Worm (Caenorhabditis elegans) whole organism, late embryonic: ENCODE results near the gene cdh-8.

Source experiments
- C08G9.2 ChIP-seq: sonication (generic microtip); optimal IDR thresholded peaks from 2 replicates; lab custom pipeline; 2016; ENCODE audit warnings: mild to moderate bottlenecking, missing genetic modification characterization, moderate library complexity, missing compliant biosample characterization
- C38D4.7 ChIP-seq: fragments of 200-800 bp; sonication (Bioruptor generic); optimal IDR thresholded peaks from 2 replicates; lab custom pipeline; 2018; ENCODE audit warnings: mild to moderate bottlenecking, missing genetic modification characterization, moderate library complexity, missing compliant biosample characterization
- F13H6.1 ChIP-seq: sonication (generic microtip); optimal IDR thresholded peaks from 2 replicates; lab custom pipeline; 2016; ENCODE audit warnings: missing genetic modification characterization, missing compliant biosample characterization
- K02D7.2 ChIP-seq: sonication (generic microtip); optimal IDR thresholded peaks from 2 replicates; lab custom pipeline; 2017; ENCODE audit warnings: mild to moderate bottlenecking, missing genetic modification characterization, missing compliant biosample characterization
- K09A11.1 ChIP-seq: sonication (generic microtip); optimal IDR thresholded peaks from 2 replicates; lab custom pipeline; 2017; ENCODE audit warnings: antibody characterized with exemption, mild to moderate bottlenecking, missing genetic modification characterization, missing compliant biosample characterization; ENCODE audit not compliant: insufficient read depth
- Y22D7AL.16 ChIP-seq: sonication (generic microtip); optimal IDR thresholded peaks from 2 replicates; lab custom pipeline; 2016; ENCODE audit warnings: missing genetic modification characterization, missing compliant biosample characterization
- ahr-1 ChIP-seq: sonication (generic microtip); optimal IDR thresholded peaks from 2 replicates; lab custom pipeline; 2016; ENCODE audit warnings: missing genetic modification characterization, missing compliant biosample characterization
- ama-1 ChIP-seq: fragments of 150-350 bp; optimal IDR thresholded peaks from 2 replicates; lab custom pipeline; 2014
- ceh-18 ChIP-seq: sonication (generic microtip); optimal IDR thresholded peaks from 2 replicates; lab custom pipeline; 2016; ENCODE audit warnings: missing genetic modification characterization, missing compliant biosample characterization
- ceh-19 ChIP-seq: fragments of 200-800 bp; sonication (Bioruptor generic); optimal IDR thresholded peaks from 2 replicates; lab custom pipeline; 2018; ENCODE audit warnings: mild to moderate bottlenecking, missing genetic modification characterization, missing compliant biosample characterization
- ceh-2 ChIP-seq: sonication (generic microtip); optimal IDR thresholded peaks from 2 replicates; lab custom pipeline; 2016; ENCODE audit warnings: missing genotype, missing genetic modification characterization, missing compliant biosample characterization
- ceh-24 ChIP-seq: sonication (generic microtip); optimal IDR thresholded peaks from 2 replicates; lab custom pipeline; 2016; ENCODE audit warnings: mild to moderate bottlenecking, missing genetic modification characterization, missing compliant biosample characterization
- ceh-30 ChIP-seq: fragments of 150-350 bp; optimal IDR thresholded peaks from 2 replicates; lab custom pipeline; 2014; ENCODE audit warnings: missing biosample characterization, missing genetic modification characterization
- ceh-31 ChIP-seq: sonication (generic microtip); optimal IDR thresholded peaks from 2 replicates; lab custom pipeline; 2016; ENCODE audit warnings: missing genetic modification characterization, missing compliant biosample characterization
- ceh-34 ChIP-seq: sonication (generic microtip); optimal IDR thresholded peaks from 2 replicates; lab custom pipeline; 2016; ENCODE audit warnings: mild to moderate bottlenecking, missing genetic modification characterization, missing compliant biosample characterization
- ceh-45 ChIP-seq: fragments of 200-800 bp; sonication (Bioruptor generic); IDR thresholded peaks from 2 replicates; pipeline ENCODE4 v1.3.6; 2022; ENCODE audit warnings: missing genetic modification reagents, missing genetic modification characterization, missing compliant biosample characterization
- ceh-48 ChIP-seq: sonication (generic microtip); optimal IDR thresholded peaks from 2 replicates; lab custom pipeline; 2016; ENCODE audit warnings: missing genetic modification characterization, inconsistent platforms, missing compliant biosample characterization
- ceh-6 ChIP-seq: fragments of 200-800 bp; sonication (Bioruptor generic); optimal IDR thresholded peaks from 2 replicates; lab custom pipeline; 2018; ENCODE audit warnings: mild to moderate bottlenecking, missing genetic modification characterization, missing compliant biosample characterization
- ceh-9 ChIP-seq: sonication (generic microtip); optimal IDR thresholded peaks from 2 replicates; lab custom pipeline; 2016; ENCODE audit warnings: mild to moderate bottlenecking, missing genetic modification characterization, inconsistent platforms, missing compliant biosample characterization
- che-1 ChIP-seq: sonication (generic microtip); optimal IDR thresholded peaks from 2 replicates; lab custom pipeline; 2016; ENCODE audit warnings: mild to moderate bottlenecking, missing genetic modification characterization, missing compliant biosample characterization
- dmd-4 ChIP-seq: sonication (generic microtip); optimal IDR thresholded peaks from 2 replicates; lab custom pipeline; 2016; ENCODE audit warnings: borderline replicate concordance, missing genetic modification characterization, missing compliant biosample characterization
- ets-4 ChIP-seq: sonication (generic microtip); optimal IDR thresholded peaks from 2 replicates; lab custom pipeline; 2016; ENCODE audit warnings: missing genetic modification characterization, missing compliant biosample characterization
- eyg-1 ChIP-seq: sonication (generic microtip); optimal IDR thresholded peaks from 2 replicates; lab custom pipeline; 2016; ENCODE audit warnings: missing genotype, missing genetic modification characterization, missing compliant biosample characterization
- fkh-6 ChIP-seq: sonication (generic microtip); optimal IDR thresholded peaks from 2 replicates; lab custom pipeline; 2016; ENCODE audit warnings: missing genetic modification characterization, missing compliant biosample characterization
- gmeb-2 ChIP-seq: sonication (generic microtip); optimal IDR thresholded peaks from 2 replicates; lab custom pipeline; 2016; ENCODE audit warnings: missing genetic modification characterization, inconsistent platforms, missing compliant biosample characterization
- hlh-13 ChIP-seq: fragments of 200-800 bp; sonication (Bioruptor generic); optimal IDR thresholded peaks from 2 replicates; lab custom pipeline; 2018; ENCODE audit warnings: mild to moderate bottlenecking, missing genetic modification characterization, missing compliant biosample characterization
- hlh-15 ChIP-seq: sonication (generic microtip); optimal IDR thresholded peaks from 2 replicates; lab custom pipeline; 2016; ENCODE audit warnings: missing genetic modification characterization, missing compliant biosample characterization
- hlh-30 ChIP-seq: sonication (generic microtip); optimal IDR thresholded peaks from 2 replicates; lab custom pipeline; 2017; ENCODE audit warnings: antibody characterized with exemption, missing genetic modification characterization, missing compliant biosample characterization; ENCODE audit not compliant: insufficient read depth
- hlh-6 ChIP-seq: sonication (generic microtip); optimal IDR thresholded peaks from 2 replicates; lab custom pipeline; 2016; ENCODE audit warnings: missing genotype, missing genetic modification characterization, missing compliant biosample characterization
- hlh-8 ChIP-seq: sonication (generic microtip); optimal IDR thresholded peaks from 2 replicates; lab custom pipeline; 2016; ENCODE audit warnings: missing genotype, missing genetic modification characterization, missing compliant biosample characterization
- lim-6 ChIP-seq: sonication (generic microtip); optimal IDR thresholded peaks from 2 replicates; lab custom pipeline; 2016; ENCODE audit warnings: missing genetic modification characterization, missing compliant biosample characterization
- lin-11 ChIP-seq: fragments of 200-800 bp; sonication (Bioruptor generic); optimal IDR thresholded peaks from 2 replicates; lab custom pipeline; 2018; ENCODE audit warnings: mild to moderate bottlenecking, missing genetic modification characterization, missing compliant biosample characterization
- madf-2 ChIP-seq: sonication (generic microtip); optimal IDR thresholded peaks from 2 replicates; lab custom pipeline; 2017; ENCODE audit warnings: missing genetic modification characterization, missing compliant biosample characterization
- mec-3 ChIP-seq: sonication (generic microtip); optimal IDR thresholded peaks from 2 replicates; lab custom pipeline; 2016; ENCODE audit warnings: borderline replicate concordance, missing genetic modification characterization, missing compliant biosample characterization
- nfya-1 ChIP-seq: sonication (generic microtip); optimal IDR thresholded peaks from 2 replicates; lab custom pipeline; 2017; ENCODE audit warnings: missing genetic modification characterization, mild to moderate bottlenecking, missing compliant biosample characterization, antibody characterized with exemption, moderate library complexity
- odd-2 ChIP-seq: sonication (generic microtip); optimal IDR thresholded peaks from 2 replicates; lab custom pipeline; 2017; ENCODE audit warnings: antibody characterized with exemption, mild to moderate bottlenecking, missing genetic modification characterization, missing compliant biosample characterization
- pag-3 ChIP-seq: sonication (generic microtip); optimal IDR thresholded peaks from 2 replicates; lab custom pipeline; 2016; ENCODE audit warnings: missing compliant biosample characterization, missing genetic modification characterization, borderline replicate concordance
- pat-9 ChIP-seq: fragments of 200-800 bp; sonication (Bioruptor generic); optimal IDR thresholded peaks from 2 replicates; lab custom pipeline; 2018; ENCODE audit warnings: mild to moderate bottlenecking, missing genetic modification characterization, moderate library complexity, missing compliant biosample characterization
- pax-1 ChIP-seq: fragments of 150-350 bp; optimal IDR thresholded peaks from 2 replicates; lab custom pipeline; 2014; ENCODE audit warnings: missing biosample characterization, missing genetic modification characterization
- pha-2 ChIP-seq: sonication (generic microtip); optimal IDR thresholded peaks from 2 replicates; lab custom pipeline; 2017; ENCODE audit warnings: mild to moderate bottlenecking, missing genetic modification characterization, missing compliant biosample characterization
- pha-4 ChIP-seq: fragments of 150-350 bp; optimal IDR thresholded peaks from 2 replicates; lab custom pipeline; 2018; ENCODE audit warnings: missing biosample characterization, missing genetic modification reagents, missing genetic modification characterization
- pros-1 ChIP-seq: fragments of 150-350 bp; optimal IDR thresholded peaks from 2 replicates; lab custom pipeline; 2014; ENCODE audit warnings: missing biosample characterization, missing genetic modification reagents, missing genetic modification characterization
- tbx-2 ChIP-seq: sonication (generic microtip); optimal IDR thresholded peaks from 2 replicates; lab custom pipeline; 2016; ENCODE audit warnings: missing genetic modification characterization, missing compliant biosample characterization
- unc-3 ChIP-seq, 2 experiments: fragments of 200-800 bp in 1 of 2; sonication (Bioruptor generic) in 1 of 2; sonication (generic microtip) in 1 of 2; conservative IDR thresholded peaks in 1 of 2; optimal IDR thresholded peaks in 1 of 2; 2 replicates each; pipeline versions ENCODE4 v1.3.6 to Lab custom; 2016 to 2022; ENCODE audit warnings: missing compliant biosample characterization in 2 of 2, missing genetic modification characterization in 2 of 2, missing genetic modification reagents in 1 of 2
- unc-42 ChIP-seq: sonication (generic microtip); optimal IDR thresholded peaks from 2 replicates; lab custom pipeline; 2016; ENCODE audit warnings: missing genotype, missing genetic modification characterization, missing compliant biosample characterization
- unc-55 ChIP-seq: sonication (generic microtip); optimal IDR thresholded peaks from 2 replicates; lab custom pipeline; 2017; ENCODE audit warnings: missing biosample characterization, missing genetic modification reagents, missing genetic modification characterization
- zip-5 ChIP-seq: sonication (generic microtip); optimal IDR thresholded peaks from 2 replicates; lab custom pipeline; 2016; ENCODE audit warnings: missing genetic modification characterization, missing compliant biosample characterization
- ztf-16 ChIP-seq: sonication (generic microtip); optimal IDR thresholded peaks from 2 replicates; lab custom pipeline; 2017; ENCODE audit warnings: missing genetic modification characterization, missing compliant biosample characterization

cdh-8 gene

DNA sequence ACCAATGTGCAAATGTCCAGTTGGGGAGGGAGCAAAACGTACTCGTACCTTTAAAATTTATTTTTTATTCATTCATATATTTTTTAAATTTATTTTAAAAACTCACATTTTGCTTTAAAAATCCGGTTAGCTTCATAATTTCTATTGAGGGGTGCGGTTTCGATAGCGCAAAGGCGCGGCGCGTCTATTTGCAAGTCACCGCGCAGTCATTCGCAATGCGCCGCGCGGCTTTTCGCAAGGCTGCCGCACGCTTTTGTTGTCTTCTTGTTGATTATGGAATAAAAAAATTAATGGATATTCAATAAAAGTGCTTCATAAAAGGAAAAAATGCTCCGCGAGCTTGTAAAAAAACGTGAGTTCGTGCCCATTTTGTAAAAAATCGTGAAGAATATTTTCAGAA, 50.7 kb downstream of the cdh-8 start, which contains the start of the genes ears-2 and uncp-18 (continued):
- TF ChIP-seq ceh-9 (tag; lab: Kevin White, UChicago), result peak; percentile 68
- peak; percentile 99 for TF ChIP-seq ceh-48 (tag; lab: Kevin White, UChicago)
- TF ChIP-seq unc-42 (tag; lab: Kevin White, UChicago), result peak; percentile 93
- peak; percentile 93 for TF ChIP-seq nfya-1 (tag; lab: Kevin White, UChicago)
- peak; percentile 99 for TF ChIP-seq hlh-8 (tag; lab: Kevin White, UChicago)
- TF ChIP-seq Y22D7AL.16 (tag; lab: Kevin White, UChicago), result peak; percentile 97
- TF ChIP-seq gmeb-2, result peak; percentile 97
- peak; percentile 98 for TF ChIP-seq ets-4 (tag; lab: Kevin White, UChicago)
- peak; percentile 91 for TF ChIP-seq ceh-6
- peak; percentile 98 for TF ChIP-seq ceh-45 (GFP tag; lab: Robert Waterston, UW)
- TF ChIP-seq fkh-6, result peak; percentile 90
- peak; percentile 95 for TF ChIP-seq C38D4.7
- TF ChIP-seq ztf-16 (tag; lab: Kevin White, UChicago), result peak; percentile 99
- TF ChIP-seq unc-55 (GFP tag; lab: Kevin White, UChicago), result no peak
- TF ChIP-seq C08G9.2 (tag; lab: Kevin White, UChicago), result peak; percentile 97
- TF ChIP-seq hlh-13 (GFP tag; lab: Kevin White, UChicago), result peak; percentile 97
- TF ChIP-seq ama-1, result no peak
- peak; percentile 100 for TF ChIP-seq tbx-2 (tag; lab: Kevin White, UChicago)
- peak; percentile 93 for TF ChIP-seq unc-3 (GFP tag; conservative IDR thresholded peaks at IDR 0.05; lab: Robert Waterston, UW)
- peak; percentile 97 for TF ChIP-seq unc-3 (tag; optimal IDR thresholded peaks at IDR 0.05; lab: Kevin White, UChicago)
- TF ChIP-seq K09A11.1 (tag; lab: Kevin White, UChicago), result peak; percentile 97
- TF ChIP-seq zip-5 (tag; lab: Kevin White, UChicago), result peak; percentile 97
- peak; percentile 98 for TF ChIP-seq K02D7.2 (tag; lab: Kevin White, UChicago)
- peak; percentile 58 for TF ChIP-seq pax-1 (tag; lab: Kevin White, UChicago)
- TF ChIP-seq che-1 (tag; lab: Kevin White, UChicago), result peak; percentile 92
- TF ChIP-seq pros-1 (tag; lab: Kevin White, UChicago), result no peak
- TF ChIP-seq ceh-30, result peak; percentile 69
- peak; percentile 99 for TF ChIP-seq pat-9 (tag; lab: Kevin White, UChicago)
- TF ChIP-seq odd-2 (tag; lab: Kevin White, UChicago), result peak; percentile 88
- peak; percentile 99 for TF ChIP-seq hlh-15 (tag; lab: Kevin White, UChicago)
- peak; percentile 39 for TF ChIP-seq hlh-30
- TF ChIP-seq lim-6 (tag; lab: Kevin White, UChicago), result peak; percentile 99
- peak; percentile 99 for TF ChIP-seq ceh-34 (tag; lab: Kevin White, UChicago)
- TF ChIP-seq ceh-31 (tag; lab: Kevin White, UChicago), result peak; percentile 100
- peak; percentile 93 for TF ChIP-seq lin-11 (tag; lab: Kevin White, UChicago)
- peak; percentile 96 for TF ChIP-seq madf-2 (tag; lab: Kevin White, UChicago)
- peak; percentile 92 for TF ChIP-seq hlh-6 (tag; lab: Kevin White, UChicago)
- TF ChIP-seq dmd-4, result peak; percentile 98
- TF ChIP-seq eyg-1 (tag; lab: Kevin White, UChicago), result peak; percentile 98
- TF ChIP-seq pha-2 (tag; lab: Kevin White, UChicago), result peak; percentile 96
- no peak for TF ChIP-seq pha-4
- TF ChIP-seq ahr-1 (tag; lab: Kevin White, UChicago), result peak; percentile 99
- TF ChIP-seq ceh-24 (tag; lab: Kevin White, UChicago), result peak; percentile 95
- TF ChIP-seq F13H6.1 (tag; lab: Kevin White, UChicago), result peak; percentile 98
- TF ChIP-seq ceh-18 (tag; lab: Kevin White, UChicago), result peak; percentile 93
- peak; percentile 99 for TF ChIP-seq ceh-2
- TF ChIP-seq pag-3 (tag; lab: Kevin White, UChicago), result peak; percentile 95
- TF ChIP-seq mec-3 (tag; lab: Kevin White, UChicago), result peak; percentile 93
- peak; percentile 98 for TF ChIP-seq ceh-19 (GFP tag; lab: Kevin White, UChicago)
